Worm (Caenorhabditis elegans) whole organism, L1 larva: ENCODE data around the gene srz-67.

Experiments used
- alr-1 ChIP-seq: fragments of 200-800 bp; sonication (Bioruptor generic); optimal IDR thresholded peaks from 2 replicates; lab custom pipeline; 2018; ENCODE audit warnings: borderline replicate concordance, mild to moderate bottlenecking, missing genetic modification characterization, missing compliant biosample characterization
- dpl-1 ChIP-seq, 3 experiments: fragments of 150-350 bp in 2 of 3; sonication (generic microtip) in 1 of 3; optimal IDR thresholded peaks; 2 replicates each; lab custom pipeline; 2014 to 2017; ENCODE audit warnings: missing biosample characterization in 3 of 3, missing genetic modification characterization in 3 of 3, missing genetic modification reagents in 3 of 3
- elt-3 ChIP-seq, 6 experiments: fragments of 150-350 bp in 1 of 6; sonication (generic microtip); optimal IDR thresholded peaks; 2 replicates each; lab custom pipeline; 2017 to 2018; ENCODE audit warnings: missing biosample characterization in 6 of 6, missing genetic modification characterization in 6 of 6, inconsistent platforms in 1 of 6
- fos-1 ChIP-seq: fragments of 150-350 bp; optimal IDR thresholded peaks from 2 replicates; lab custom pipeline; 2014; ENCODE audit warnings: missing biosample characterization, missing genetic modification characterization
- lin-15B ChIP-seq: fragments of 150-350 bp; sonication (generic microtip); optimal IDR thresholded peaks from 3 replicates; lab custom pipeline; 2014; ENCODE audit warnings: missing biosample characterization, missing genetic modification characterization
- lin-39 ChIP-seq: fragments of 150-350 bp; optimal IDR thresholded peaks from 2 replicates; lab custom pipeline; 2014; ENCODE audit warnings: missing biosample characterization, missing genetic modification reagents, missing genetic modification characterization
- lsy-2 ChIP-seq, 2 experiments: fragments of 150-350 bp; optimal IDR thresholded peaks; 2 replicates each; lab custom pipeline; 2014; ENCODE audit warnings: missing biosample characterization in 2 of 2, missing genetic modification characterization in 2 of 2
- nhr-11 ChIP-seq: fragments of 150-350 bp; optimal IDR thresholded peaks from 2 replicates; lab custom pipeline; 2014; ENCODE audit warnings: missing biosample characterization, missing genetic modification characterization
- nhr-237 ChIP-seq: fragments of 150-350 bp; optimal IDR thresholded peaks from 2 replicates; lab custom pipeline; 2014; ENCODE audit warnings: missing biosample characterization, missing genetic modification characterization
- rnt-1 ChIP-seq: sonication (generic microtip); optimal IDR thresholded peaks from 2 replicates; lab custom pipeline; 2016; ENCODE audit warnings: mild to moderate bottlenecking, missing genetic modification characterization, moderate library complexity, missing compliant biosample characterization
- skn-1 ChIP-seq: fragments of 150-350 bp; optimal IDR thresholded peaks from 2 replicates; lab custom pipeline; 2014; ENCODE audit warnings: missing biosample characterization, missing genetic modification characterization
- ztf-11 ChIP-seq, 2 experiments: sonication (generic microtip); optimal IDR thresholded peaks; 2 replicates each; lab custom pipeline; 2016 to 2017; ENCODE audit warnings: missing genetic modification characterization in 2 of 2, missing biosample characterization in 1 of 2, missing compliant biosample characterization in 1 of 2

DNA sequence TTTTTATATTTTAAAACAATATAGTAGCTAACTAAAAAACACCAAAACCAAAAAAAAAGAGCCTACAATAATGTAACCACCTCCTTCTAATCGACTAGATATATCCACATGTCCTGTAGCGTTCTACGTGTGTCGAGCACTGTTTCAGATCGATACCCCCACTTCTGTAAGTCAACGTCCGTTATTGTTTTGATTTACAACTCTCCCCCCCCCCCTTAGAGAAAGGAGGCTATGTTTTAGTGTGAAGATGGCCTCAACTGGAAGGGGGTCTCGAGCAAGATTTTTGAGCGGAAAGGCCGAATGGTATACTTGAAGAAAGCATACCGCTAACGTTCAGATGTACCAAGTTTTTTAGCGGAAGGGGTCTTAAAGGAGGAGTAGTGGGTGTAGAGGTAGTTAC is 40.7 kb upstream of the srz-67 start, which contains the start of gene F02E11.4:
- TF ChIP-seq nhr-237 (tag; lab: Kevin White, UChicago) = no peak
- TF ChIP-seq elt-3 (tag; optimal IDR thresholded peaks at IDR 0.05; lab: Kevin White, UChicago) = no peak
- no peak for TF ChIP-seq dpl-1 (GFP tag; optimal IDR thresholded peaks at IDR 0.05; lab: Kevin White, UChicago)
- TF ChIP-seq lin-39 (tag; lab: Kevin White, UChicago) = no peak
- TF ChIP-seq ztf-11 (tag; optimal IDR thresholded peaks at IDR 0.05; lab: Kevin White, UChicago) = no peak
- TF ChIP-seq nhr-11 (tag; lab: Kevin White, UChicago) = no peak
- TF ChIP-seq fos-1 (tag; lab: Kevin White, UChicago) = no peak
- no peak for TF ChIP-seq alr-1
- no peak for TF ChIP-seq lsy-2 (tag; optimal IDR thresholded peaks at IDR 0.05; lab: Kevin White, UChicago)
- no peak for TF ChIP-seq lin-15B (tag; lab: Kevin White, UChicago)
- TF ChIP-seq skn-1 (tag; lab: Kevin White, UChicago) = no peak
- TF ChIP-seq rnt-1 (tag; lab: Kevin White, UChicago) = no peak
